Fruit fly (Drosophila melanogaster): Measurements from ENCODE around the gene CG31917.

Gene CG31917

dm6 chr2L:5043043-5043442 lies 32.4 kb upstream of the CG31917 start, which contains the start of the genes CG33995, CG44000 and CG44001 (continued):
- peak; percentile 17 for TF ChIP-seq Deaf1 (tag; optimal IDR thresholded peaks at IDR 0.05)
- TF ChIP-seq Chrac-16 (GFP tag; optimal IDR thresholded peaks at IDR 0.05), result peak; percentile 34
- peak; percentile 36 for TF ChIP-seq ems (GFP tag; optimal IDR thresholded peaks at IDR 0.05)
- TF ChIP-seq CG1832 (GFP tag; optimal IDR thresholded peaks at IDR 0.05), result no peak
- no peak for TF ChIP-seq al (GFP tag; IDR thresholded peaks at IDR 0.05)
- TF ChIP-seq grau (tag; optimal IDR thresholded peaks at IDR 0.05), result peak; percentile 50
- TF ChIP-seq CG7928 (GFP tag; optimal IDR thresholded peaks at IDR 0.05), result peak; percentile 99
- peak; percentile 17 for TF ChIP-seq CG13424 (tag; optimal IDR thresholded peaks at IDR 0.05)
- peak; percentile 11 for TF ChIP-seq CrebB (tag; optimal IDR thresholded peaks at IDR 0.05)
- peak; percentile 78 for TF ChIP-seq CG2120 (GFP tag; optimal IDR thresholded peaks at IDR 0.05)
- no peak for TF ChIP-seq Doc3 (GFP tag; IDR thresholded peaks at IDR 0.05; ENCODE audit: partially characterized antibody)
- no peak for TF ChIP-seq wor (GFP tag; IDR thresholded peaks at IDR 0.05)
- TF ChIP-seq CG15601 (tag; optimal IDR thresholded peaks at IDR 0.05), result peak; percentile 50
- TF ChIP-seq gcm (GFP tag; optimal IDR thresholded peaks at IDR 0.05), result no peak
- TF ChIP-seq ind (GFP tag; optimal IDR thresholded peaks at IDR 0.05), result peak; percentile 51
- no peak for TF ChIP-seq lola (GFP tag; optimal IDR thresholded peaks at IDR 0.05)
- TF ChIP-seq CG4820 (GFP tag; optimal IDR thresholded peaks at IDR 0.05), result peak; percentile 16
- TF ChIP-seq fd64A (GFP tag; optimal IDR thresholded peaks at IDR 0.05), result no peak
- peak; percentile 17 for TF ChIP-seq CG4328 (GFP tag; optimal IDR thresholded peaks at IDR 0.05)
- TF ChIP-seq CG13287 (GFP tag; IDR thresholded peaks at IDR 0.05; ENCODE audit: partially characterized antibody), result peak; percentile 55
- TF ChIP-seq CG12155 (GFP tag; optimal IDR thresholded peaks at IDR 0.05), result peak; percentile 54
- TF ChIP-seq CG14965 (GFP tag; optimal IDR thresholded peaks at IDR 0.05; ENCODE audit: borderline replicate concordance), result no peak
- TF ChIP-seq CG1792 (GFP tag; optimal IDR thresholded peaks at IDR 0.05), result peak; percentile 6
- TF ChIP-seq Gsc (GFP tag; IDR thresholded peaks at IDR 0.05), result no peak
- TF ChIP-seq sug (tag; optimal IDR thresholded peaks at IDR 0.05), result peak; percentile 33
- no peak for TF ChIP-seq cato (GFP tag; optimal IDR thresholded peaks at IDR 0.05; ENCODE audit: borderline replicate concordance)
- TF ChIP-seq Bgb (GFP tag; IDR thresholded peaks at IDR 0.05; ENCODE audit: partially characterized antibody), result peak; percentile 46
- TF ChIP-seq dysf (GFP tag; IDR thresholded peaks at IDR 0.05), result no peak
- TF ChIP-seq CG17186 (GFP tag; optimal IDR thresholded peaks at IDR 0.05), result peak; percentile 67
- no peak for TF ChIP-seq Mrtf (GFP tag; IDR thresholded peaks at IDR 0.05)
- no peak for TF ChIP-seq sim (GFP tag; IDR thresholded peaks at IDR 0.05)
- TF ChIP-seq CG6791 (GFP tag; IDR thresholded peaks at IDR 0.05; ENCODE audit: partially characterized antibody), result peak; percentile 30; the same call in 1 of the 3 replicates
- peak; percentile 24 for TF ChIP-seq Dek (tag; optimal IDR thresholded peaks at IDR 0.05)
- TF ChIP-seq Blimp-1 (GFP tag; optimal IDR thresholded peaks at IDR 0.05), result no peak
- TF ChIP-seq mirr (GFP tag; optimal IDR thresholded peaks at IDR 0.05), result peak; percentile 51
- TF ChIP-seq kay (GFP tag; optimal IDR thresholded peaks at IDR 0.05), result peak; percentile 19
- TF ChIP-seq dpn (GFP tag; optimal IDR thresholded peaks at IDR 0.05), result peak; percentile 64 to 76
- no peak for TF ChIP-seq Aef1 (GFP tag; IDR thresholded peaks at IDR 0.05)
- no peak for TF ChIP-seq Oli (tag; optimal IDR thresholded peaks at IDR 0.05)
- TF ChIP-seq NK7.1 (GFP tag; optimal IDR thresholded peaks at IDR 0.05), result no peak
- TF ChIP-seq jumu (GFP tag; optimal IDR thresholded peaks at IDR 0.05), result peak; percentile 65
- no peak for TF ChIP-seq jigr1 (GFP tag; IDR thresholded peaks at IDR 0.05)
- peak; percentile 54 for TF ChIP-seq HLH54F (GFP tag; optimal IDR thresholded peaks at IDR 0.05)
- peak; percentile 28 for TF ChIP-seq tup (GFP tag; optimal IDR thresholded peaks at IDR 0.05)
- TF ChIP-seq CHES-1-like (GFP tag; optimal IDR thresholded peaks at IDR 0.05), result peak; percentile 56
- TF ChIP-seq Sin3A (optimal IDR thresholded peaks at IDR 0.05), result peak; percentile 68
- TF ChIP-seq fd3F (GFP tag; optimal IDR thresholded peaks at IDR 0.05), result no peak
- TF ChIP-seq gsb (GFP tag; IDR thresholded peaks at IDR 0.05), result no peak
- peak; percentile 60 for TF ChIP-seq CG7786 (GFP tag; optimal IDR thresholded peaks at IDR 0.05)
- TF ChIP-seq Trl (optimal IDR thresholded peaks at IDR 0.05), result no peak
- peak; percentile 44 for TF ChIP-seq Trl (GFP tag; optimal IDR thresholded peaks at IDR 0.05)

Data from whole organism, embryonic.